Worm (Caenorhabditis elegans) whole organism, L4/young adult: Measurements from ENCODE around the gene tiar-1.

Source experiments
- dao-5 ChIP-seq: sonication (generic microtip); optimal IDR thresholded peaks from 2 replicates; lab custom pipeline; 2016; ENCODE audit warnings: missing genotype, missing genetic modification characterization, moderate library complexity, missing compliant biosample characterization
- him-1 ChIP-seq: sonication (generic microtip); optimal IDR thresholded peaks from 2 replicates; lab custom pipeline; 2016; ENCODE audit warnings: missing genotype, missing genetic modification reagents, missing genetic modification characterization, missing compliant biosample characterization

- no peak for TF ChIP-seq him-1 (tag; lab: Kevin White, UChicago)
- no peak for TF ChIP-seq dao-5 (tag; lab: Kevin White, UChicago)
Observed at ce11 chrII:5710835-5711234, 3.8 kb downstream of the tiar-1 start.
